Worm (Caenorhabditis elegans) whole organism, L1 larva: Measurements from ENCODE around the gene F53B1.2.

Source experiments
- ama-1 ChIP-seq: fragments of 150-350 bp; optimal IDR thresholded peaks from 2 replicates; lab custom pipeline; 2014
- blmp-1 ChIP-seq: fragments of 150-350 bp; optimal IDR thresholded peaks from 2 replicates; lab custom pipeline; 2014; ENCODE audit warnings: missing biosample characterization, missing genetic modification characterization
- ceh-82 ChIP-seq, 3 experiments: fragments of 150-350 bp in 1 of 3; sonication (generic microtip) in 2 of 3; optimal IDR thresholded peaks; 2 replicates each; lab custom pipeline; 2014 to 2017; ENCODE audit warnings: missing biosample characterization in 3 of 3, missing genetic modification characterization in 3 of 3
- ceh-88 ChIP-seq: fragments of 200-800 bp; sonication (Bioruptor generic); IDR thresholded peaks from 2 replicates; pipeline ENCODE4 v1.3.6; 2022; ENCODE audit warnings: missing genetic modification characterization, missing compliant biosample characterization
- dpl-1 ChIP-seq, 3 experiments: fragments of 150-350 bp in 2 of 3; sonication (generic microtip) in 1 of 3; optimal IDR thresholded peaks; 2 replicates each; lab custom pipeline; 2014 to 2017; ENCODE audit warnings: missing biosample characterization in 3 of 3, missing genetic modification characterization in 3 of 3, missing genetic modification reagents in 3 of 3
- dsc-1 ChIP-seq: sonication (generic microtip); optimal IDR thresholded peaks from 2 replicates; lab custom pipeline; 2016; ENCODE audit warnings: mild to moderate bottlenecking, missing genetic modification characterization, missing compliant biosample characterization
- efl-1 ChIP-seq, 4 experiments: fragments of 150-350 bp; optimal IDR thresholded peaks in 3 of 4; peaks in 1 of 4; 1 replicate in 1 of 4; 2 replicates in 3 of 4; lab custom pipeline; 2014; ENCODE audit warnings: missing biosample characterization in 2 of 4, missing genetic modification characterization in 2 of 4, missing genetic modification reagents in 2 of 4
- efl-3 ChIP-seq: fragments of 200-800 bp; sonication (Bioruptor generic); optimal IDR thresholded peaks from 2 replicates; lab custom pipeline; 2018; ENCODE audit warnings: mild to moderate bottlenecking, missing genetic modification characterization, missing compliant biosample characterization
- elt-3 ChIP-seq, 6 experiments: fragments of 150-350 bp in 1 of 6; sonication (generic microtip); optimal IDR thresholded peaks; 2 replicates each; lab custom pipeline; 2017 to 2018; ENCODE audit warnings: missing biosample characterization in 6 of 6, missing genetic modification characterization in 6 of 6, inconsistent platforms in 1 of 6
- fkh-4 ChIP-seq: sonication (generic microtip); optimal IDR thresholded peaks from 2 replicates; lab custom pipeline; 2016; ENCODE audit warnings: missing compliant biosample characterization, missing genetic modification characterization, borderline replicate concordance
- fkh-8 ChIP-seq: sonication (generic microtip); optimal IDR thresholded peaks from 2 replicates; lab custom pipeline; 2016; ENCODE audit warnings: mild to moderate bottlenecking, missing genetic modification characterization, missing compliant biosample characterization
- lin-14 ChIP-seq: fragments of 200-800 bp; sonication (Bioruptor generic); optimal IDR thresholded peaks from 2 replicates; lab custom pipeline; 2018; ENCODE audit warnings: mild to moderate bottlenecking, missing genetic modification characterization, moderate library complexity, missing compliant biosample characterization
- lin-35 ChIP-seq, 2 experiments: fragments of 150-350 bp; optimal IDR thresholded peaks; 2 replicates each; lab custom pipeline; 2014; ENCODE audit warnings: missing biosample characterization in 2 of 2, missing genetic modification characterization in 2 of 2, missing genetic modification reagents in 2 of 2
- lin-39 ChIP-seq: fragments of 150-350 bp; optimal IDR thresholded peaks from 2 replicates; lab custom pipeline; 2014; ENCODE audit warnings: missing biosample characterization, missing genetic modification reagents, missing genetic modification characterization
- lsy-2 ChIP-seq, 2 experiments: fragments of 150-350 bp; optimal IDR thresholded peaks; 2 replicates each; lab custom pipeline; 2014; ENCODE audit warnings: missing biosample characterization in 2 of 2, missing genetic modification characterization in 2 of 2
- mab-9 ChIP-seq: fragments of 200-800 bp; sonication (Bioruptor generic); IDR thresholded peaks from 2 replicates; pipeline ENCODE4 v1.3.6; 2022; ENCODE audit warnings: missing genetic modification reagents, missing genetic modification characterization, missing compliant biosample characterization
- mep-1 ChIP-seq: fragments of 150-350 bp; optimal IDR thresholded peaks from 2 replicates; lab custom pipeline; 2014; ENCODE audit warnings: missing biosample characterization, missing genetic modification characterization
- nhr-20 ChIP-seq: sonication (generic microtip); optimal IDR thresholded peaks from 2 replicates; lab custom pipeline; 2016; ENCODE audit warnings: mild to moderate bottlenecking, missing genetic modification characterization, missing compliant biosample characterization
- nhr-47 ChIP-seq: sonication (generic microtip); optimal IDR thresholded peaks from 2 replicates; lab custom pipeline; 2016; ENCODE audit warnings: mild to moderate bottlenecking, missing genetic modification characterization, moderate library complexity, missing compliant biosample characterization
- nhr-76 ChIP-seq: sonication (generic microtip); optimal IDR thresholded peaks from 2 replicates; lab custom pipeline; 2017; ENCODE audit warnings: missing biosample characterization, missing genetic modification characterization
- nhr-77 ChIP-seq: fragments of 150-350 bp; optimal IDR thresholded peaks from 2 replicates; lab custom pipeline; 2014; ENCODE audit warnings: missing biosample characterization, missing genetic modification characterization
- nhr-84 ChIP-seq: sonication (generic microtip); optimal IDR thresholded peaks from 2 replicates; lab custom pipeline; 2017; ENCODE audit warnings: missing biosample characterization, missing genetic modification characterization
- nhr-85 ChIP-seq: sonication (generic microtip); peaks from one replicate; lab custom pipeline; 2016; ENCODE audit warnings: missing genetic modification characterization, inconsistent platforms, missing compliant biosample characterization
- pax-3 ChIP-seq: fragments of 200-800 bp; sonication (Bioruptor generic); optimal IDR thresholded peaks from 2 replicates; lab custom pipeline; 2018; ENCODE audit warnings: mild to moderate bottlenecking, missing genetic modification characterization, moderate library complexity, missing compliant biosample characterization
- pqm-1 ChIP-seq: sonication (generic microtip); optimal IDR thresholded peaks from 3 replicates; lab custom pipeline; 2017; ENCODE audit warnings: missing biosample characterization, missing genetic modification characterization
- skn-1 ChIP-seq: fragments of 150-350 bp; optimal IDR thresholded peaks from 2 replicates; lab custom pipeline; 2014; ENCODE audit warnings: missing biosample characterization, missing genetic modification characterization
- snpc-4 ChIP-seq: fragments of 150-350 bp; optimal IDR thresholded peaks from 2 replicates; lab custom pipeline; 2014; ENCODE audit warnings: missing biosample characterization, missing genetic modification characterization
- snu-23 ChIP-seq: sonication (generic microtip); optimal IDR thresholded peaks from 2 replicates; lab custom pipeline; 2016; ENCODE audit warnings: missing genetic modification characterization, missing compliant biosample characterization
- tbx-2 ChIP-seq: sonication (generic microtip); optimal IDR thresholded peaks from 2 replicates; lab custom pipeline; 2016; ENCODE audit warnings: missing genetic modification characterization, missing compliant biosample characterization
- tlp-1 ChIP-seq: fragments of 150-350 bp; optimal IDR thresholded peaks from 2 replicates; lab custom pipeline; 2014; ENCODE audit warnings: missing biosample characterization, missing genetic modification characterization
- unc-30 ChIP-seq: sonication (generic microtip); optimal IDR thresholded peaks from 2 replicates; lab custom pipeline; 2017; ENCODE audit warnings: missing biosample characterization, missing genetic modification characterization
- unc-62 ChIP-seq: fragments of 150-350 bp; optimal IDR thresholded peaks from 2 replicates; lab custom pipeline; 2014; ENCODE audit warnings: missing biosample characterization, missing genetic modification reagents, missing genetic modification characterization
- unc-98 ChIP-seq: fragments of 200-800 bp; sonication (Bioruptor generic); IDR thresholded peaks from 2 replicates; pipeline ENCODE4 v1.3.6; 2022; ENCODE audit warnings: missing genetic modification characterization, missing compliant biosample characterization
- ztf-4 ChIP-seq: fragments of 150-350 bp; optimal IDR thresholded peaks from 2 replicates; lab custom pipeline; 2014; ENCODE audit warnings: missing biosample characterization, missing genetic modification characterization

The F53B1.2 gene

DNA sequence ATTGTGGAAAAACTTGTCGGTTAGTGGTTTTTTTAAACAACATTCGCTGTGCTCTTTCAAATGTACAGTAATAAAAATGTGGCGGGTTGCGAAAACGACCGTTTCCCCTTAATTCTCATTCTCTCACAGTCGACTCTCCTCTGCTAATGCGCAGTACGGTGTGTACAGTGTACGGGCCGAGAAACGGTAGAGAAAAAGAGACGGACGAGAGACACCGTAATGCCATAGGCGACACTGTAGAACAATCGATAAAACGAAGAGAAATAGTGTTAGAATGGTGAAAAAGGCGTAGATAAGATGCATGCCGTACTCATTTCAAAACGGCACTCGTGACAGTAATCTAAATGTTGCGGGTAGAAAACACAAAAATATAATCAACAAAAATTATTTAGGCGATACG is 18.3 kb upstream of the F53B1.2 start (continued):
- no peak for TF ChIP-seq dsc-1 (tag; lab: Kevin White, UChicago)
- TF ChIP-seq unc-98 (GFP tag; lab: Robert Waterston, UW): no peak
- TF ChIP-seq blmp-1 (tag; lab: Kevin White, UChicago): peak; percentile 24
- no peak for TF ChIP-seq ceh-88 (GFP tag; lab: Robert Waterston, UW)
- TF ChIP-seq nhr-20: peak; percentile 50
- no peak for TF ChIP-seq unc-62 (GFP tag; lab: Kevin White, UChicago)
- peak in 2 of 6 experiments; percentile 39 to 63 for TF ChIP-seq elt-3 (tag; optimal IDR thresholded peaks at IDR 0.05; lab: Kevin White, UChicago)
- no peak for TF ChIP-seq efl-3
- TF ChIP-seq snu-23 (GFP tag; lab: Kevin White, UChicago): peak; percentile 19
- TF ChIP-seq mep-1: peak; percentile 30
- no peak for TF ChIP-seq nhr-76
- TF ChIP-seq lin-14 (GFP tag; lab: Kevin White, UChicago): peak; percentile 31
- no peak for TF ChIP-seq tbx-2
- TF ChIP-seq snpc-4 (tag; lab: Kevin White, UChicago): peak; percentile 6
- TF ChIP-seq mab-9: no peak
- TF ChIP-seq, all 84 proteins: peak for 14

ce11 chrX:2093169-2093568 is 15.6 kb upstream of the F53B1.2 start, which contains the start of gene col-164:
Gene col-164 (plus strand): TSS chrX:2093469.
- no peak for TF ChIP-seq ama-1 (lab: Kevin White, UChicago)
- no peak for TF ChIP-seq unc-62 (GFP tag; lab: Kevin White, UChicago)
- no peak for TF ChIP-seq dpl-1 (GFP tag; optimal IDR thresholded peaks at IDR 0.05; lab: Kevin White, UChicago)
- TF ChIP-seq unc-98 (GFP tag; lab: Robert Waterston, UW): no peak
- no peak for TF ChIP-seq nhr-77
- TF ChIP-seq efl-1 (optimal IDR thresholded peaks at IDR 0.05; lab: Kevin White, UChicago): no peak
- TF ChIP-seq efl-1 (GFP tag; optimal IDR thresholded peaks at IDR 0.05 in 1 of 2; lab: Kevin White, UChicago): peak in 1 of 2 experiments; percentile 27
- no peak for TF ChIP-seq ztf-4

DNA sequence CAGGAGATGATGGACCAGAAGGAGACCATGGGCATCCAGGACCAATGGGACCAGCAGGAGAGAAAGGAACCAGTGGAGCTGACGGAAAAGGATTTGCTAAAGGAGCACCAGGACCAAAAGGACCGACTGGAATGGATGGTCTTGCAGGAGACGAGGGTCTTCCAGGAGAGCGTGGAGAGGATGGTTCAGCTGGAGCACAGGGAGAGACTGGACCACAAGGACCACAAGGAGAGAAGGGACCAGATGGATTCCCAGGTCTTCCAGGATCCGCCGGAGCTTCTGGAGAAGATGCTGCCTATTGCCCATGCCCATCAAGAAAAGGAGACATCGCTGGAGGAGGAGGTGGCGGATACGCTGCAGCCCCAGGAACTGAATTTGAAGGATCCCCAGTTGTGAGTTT is 14.7 kb upstream of the F53B1.2 start:
- TF ChIP-seq efl-1 (optimal IDR thresholded peaks at IDR 0.05; lab: Kevin White, UChicago) (no peak), efl-1 (GFP tag; optimal IDR thresholded peaks at IDR 0.05 in 1 of 2; lab: Kevin White, UChicago) (peak in 1 of 2 experiments; percentile 79), pqm-1 (tag; lab: Kevin White, UChicago) (no peak)

DNA sequence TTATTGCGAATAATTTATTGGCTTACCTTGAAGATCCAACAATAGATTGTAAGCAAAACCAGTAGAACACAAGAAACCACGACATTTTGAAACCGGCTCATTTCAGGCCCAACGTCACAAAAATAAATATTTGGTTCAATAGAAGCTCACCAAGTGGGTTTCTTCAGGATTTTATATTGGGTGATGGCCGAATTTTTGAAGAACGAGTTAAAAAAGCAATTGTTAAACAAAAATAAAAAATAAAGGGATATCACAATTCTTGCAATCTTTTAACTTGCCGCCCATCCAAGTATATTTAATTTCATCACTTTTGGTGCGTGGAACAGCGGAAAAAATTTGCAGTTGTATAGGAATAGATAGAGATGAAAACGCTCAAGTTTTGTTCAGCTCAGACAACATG is 12.0 kb upstream of the F53B1.2 start, which contains the start of gene T21D9.2:
Gene T21D9.2 (minus strand): TSS at position 101 of the 400 bp plus-strand sequence.
- no peak for TF ChIP-seq tbx-2
- TF ChIP-seq nhr-77: no peak
- no peak for TF ChIP-seq fkh-8 (tag; lab: Kevin White, UChicago)
- TF ChIP-seq lin-39: no peak
- no peak for TF ChIP-seq nhr-84 (tag; lab: Kevin White, UChicago)
- TF ChIP-seq pax-3 (tag; lab: Kevin White, UChicago): no peak
- no peak for TF ChIP-seq ceh-82 (tag; optimal IDR thresholded peaks at IDR 0.05; lab: Kevin White, UChicago)
- no peak for TF ChIP-seq lin-35 (GFP tag; optimal IDR thresholded peaks at IDR 0.05; lab: Kevin White, UChicago)
- TF ChIP-seq skn-1 (tag; lab: Kevin White, UChicago): no peak
- TF ChIP-seq dsc-1 (tag; lab: Kevin White, UChicago): no peak
- no peak for TF ChIP-seq tlp-1 (tag; lab: Kevin White, UChicago)
- TF ChIP-seq lsy-2 (tag; optimal IDR thresholded peaks at IDR 0.05; lab: Kevin White, UChicago): no peak
- TF ChIP-seq ztf-4: no peak
- TF ChIP-seq nhr-85 (tag; lab: Kevin White, UChicago): no peak
- TF ChIP-seq nhr-76: no peak
- no peak for TF ChIP-seq nhr-20
- TF ChIP-seq nhr-47 (tag; lab: Kevin White, UChicago): no peak

- TF ChIP-seq nhr-77: no peak
- TF ChIP-seq efl-1 (optimal IDR thresholded peaks at IDR 0.05; lab: Kevin White, UChicago): no peak
- peak in 1 of 2 experiments; percentile 84 for TF ChIP-seq efl-1 (GFP tag; optimal IDR thresholded peaks at IDR 0.05 in 1 of 2; lab: Kevin White, UChicago)
- no peak for TF ChIP-seq fkh-4 (tag; lab: Kevin White, UChicago)
- TF ChIP-seq unc-30 (tag; lab: Kevin White, UChicago): no peak
Observed at ce11 chrX:2099002-2099401, 9.8 kb upstream of the F53B1.2 start.
